Worm (Caenorhabditis elegans): ENCODE data around the gene rps-2.

- TF ChIP-seq flt-1 (GFP tag; IDR thresholded peaks at IDR 0.05) (no peak), ztf-23 (GFP tag; IDR thresholded peaks at IDR 0.05) (no peak)
Observed at ce11 chrIV:7958092-7958491, 31.9 kb upstream of the rps-2 start.

Data from whole organism, midembryonic.